Fruit fly (Drosophila melanogaster) whole organism, embryonic: ENCODE measurements around the gene Cpr30B.

Experiments used
- CG11247 ChIP-seq: fragments of 200-800 bp; sonication (Bioruptor generic); IDR thresholded peaks from 2 replicates; pipeline ENCODE4 v1.3.6; 2022; ENCODE audit warnings: missing biosample characterization, missing genetic modification characterization
- CG14667 ChIP-seq: fragments of 200-800 bp; sonication (Bioruptor generic); IDR thresholded peaks from 2 replicates; pipeline ENCODE4 v1.3.6; 2022; ENCODE audit warnings: missing biosample characterization, missing genetic modification characterization
- CG15514 ChIP-seq: fragments of 200-800 bp; sonication (Bioruptor generic); optimal IDR thresholded peaks from 3 replicates; lab custom pipeline; 2017; ENCODE audit warnings: missing biosample characterization, missing genetic modification characterization, mild to moderate bottlenecking, moderate library complexity, missing genetic modification reagents
- CG4707 ChIP-seq: fragments of 200-800 bp; sonication (Bioruptor generic); optimal IDR thresholded peaks from 2 replicates; lab custom pipeline; 2018; ENCODE audit warnings: missing biosample characterization, mild to moderate bottlenecking, missing genetic modification characterization, moderate library complexity
- CTCF ChIP-seq: fragments of 200-800 bp; sonication (Bioruptor generic); optimal IDR thresholded peaks from 2 replicates; lab custom pipeline; 2017; ENCODE audit warnings: missing biosample characterization, mild to moderate bottlenecking, missing genetic modification characterization, moderate library complexity
- Hr51 ChIP-seq, 2 experiments: fragments of 200-800 bp; sonication (Bioruptor generic); optimal IDR thresholded peaks; 2 replicates in 1 of 2; 3 replicates in 1 of 2; lab custom pipeline; 2016 to 2018; ENCODE audit warnings: missing biosample characterization in 2 of 2, missing genetic modification characterization in 2 of 2, mild to moderate bottlenecking in 1 of 2, moderate library complexity in 1 of 2
- ac ChIP-seq: fragments of 200-800 bp; sonication (Bioruptor generic); optimal IDR thresholded peaks from 3 replicates; lab custom pipeline; 2017; ENCODE audit warnings: missing biosample characterization, mild to moderate bottlenecking, missing genetic modification characterization
- fru ChIP-seq: fragments of >200 bp; optimal IDR thresholded peaks from 2 replicates; lab custom pipeline; 2017
- h ChIP-seq: fragments of >200 bp; optimal IDR thresholded peaks from 2 replicates; lab custom pipeline; 2017
- nom ChIP-seq: fragments of 200-800 bp; sonication (Bioruptor generic); optimal IDR thresholded peaks from 2 replicates; lab custom pipeline; 2017; ENCODE audit warnings: missing biosample characterization, missing genetic modification characterization, mild to moderate bottlenecking, moderate library complexity, missing genetic modification reagents

DNA sequence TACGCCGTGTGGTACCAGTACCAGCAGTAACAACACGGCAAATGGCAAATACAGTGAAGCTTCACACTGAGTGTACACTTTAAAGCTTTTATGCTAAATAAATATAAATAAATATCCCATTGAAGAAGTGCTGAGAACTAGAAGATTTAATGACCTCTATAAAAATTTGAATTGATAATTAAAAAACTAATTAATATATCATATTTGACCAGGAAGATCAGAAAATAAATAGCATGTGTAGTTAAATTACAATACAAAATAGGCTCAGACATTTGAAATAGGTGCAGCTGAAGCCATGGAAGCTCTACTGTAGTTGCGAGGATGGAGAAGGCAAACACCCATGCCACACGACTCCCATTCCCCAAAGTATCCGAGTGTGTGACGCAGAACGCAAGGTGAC is 21.8 kb downstream of the Cpr30B start:
- TF ChIP-seq nom (no peak), h (lab: Kevin White, UChicago) (no peak), CG4707 (GFP tag; lab: Kevin White, UChicago) (no peak), fru (lab: Kevin White, UChicago) (no peak), ac (no peak), CG11247 (GFP tag; lab: Robert Waterston, UW) (no peak), CTCF (GFP tag; lab: Kevin White, UChicago) (no peak), CG14667 (GFP tag; lab: Robert Waterston, UW) (no peak), Hr51 (GFP tag; optimal IDR thresholded peaks at IDR 0.05; lab: Kevin White, UChicago) (peak in 1 of 2 experiments; percentile 74), CG15514 (GFP tag; lab: Kevin White, UChicago) (peak; percentile 16)
